Worm (Caenorhabditis elegans) whole organism, early embryonic: ENCODE results near the gene his-59.

Source experiments
- B0310.2 ChIP-seq: sonication (generic microtip); optimal IDR thresholded peaks from 2 replicates; lab custom pipeline; 2016; ENCODE audit warnings: mild to moderate bottlenecking, missing genetic modification characterization, missing compliant biosample characterization
- F13C5.2 ChIP-seq: sonication (generic microtip); optimal IDR thresholded peaks from 2 replicates; lab custom pipeline; 2017; ENCODE audit warnings: mild to moderate bottlenecking, missing genetic modification characterization, inconsistent platforms, missing compliant biosample characterization
- aly-1 ChIP-seq: sonication (generic microtip); optimal IDR thresholded peaks from 2 replicates; lab custom pipeline; 2016; ENCODE audit warnings: missing genetic modification characterization, missing compliant biosample characterization
- ama-1 ChIP-seq: fragments of 150-350 bp; optimal IDR thresholded peaks from 2 replicates; lab custom pipeline; 2014
- ets-7 ChIP-seq: sonication (generic microtip); optimal IDR thresholded peaks from 2 replicates; lab custom pipeline; 2016; ENCODE audit warnings: missing genotype, missing genetic modification characterization, missing compliant biosample characterization
- flt-1 ChIP-seq: fragments of 200-800 bp; sonication (Bioruptor generic); IDR thresholded peaks from 2 replicates; pipeline ENCODE4 v1.3.6; 2022; ENCODE audit warnings: missing genetic modification characterization, missing compliant biosample characterization
- hmbx-1 ChIP-seq: sonication (generic microtip); optimal IDR thresholded peaks from 2 replicates; lab custom pipeline; 2016; ENCODE audit warnings: mild to moderate bottlenecking, missing genetic modification characterization, missing compliant biosample characterization
- hmg-4 ChIP-seq: fragments of 200-800 bp; sonication (Bioruptor generic); optimal IDR thresholded peaks from 2 replicates; lab custom pipeline; 2018; ENCODE audit warnings: mild to moderate bottlenecking, missing genetic modification characterization, missing compliant biosample characterization
- hnd-1 ChIP-seq: sonication (generic microtip); optimal IDR thresholded peaks from 2 replicates; lab custom pipeline; 2016; ENCODE audit warnings: missing genetic modification characterization, missing compliant biosample characterization
- pes-1 ChIP-seq: fragments of 200-800 bp; sonication (Bioruptor generic); IDR thresholded peaks from 2 replicates; pipeline ENCODE4 v1.3.6; 2022; ENCODE audit warnings: missing genetic modification reagents, missing genetic modification characterization, missing compliant biosample characterization
- scrt-1 ChIP-seq: fragments of 200-800 bp; sonication (Bioruptor generic); IDR thresholded peaks from 2 replicates; pipeline ENCODE4 v1.3.6; 2022; ENCODE audit warnings: missing genetic modification characterization, missing compliant biosample characterization
- sea-1 ChIP-seq: fragments of 200-800 bp; sonication (Bioruptor generic); conservative IDR thresholded peaks from 2 replicates; pipeline ENCODE4 v1.3.6; 2022; ENCODE audit warnings: missing genetic modification characterization, missing compliant biosample characterization
- tra-4 ChIP-seq: sonication (generic microtip); optimal IDR thresholded peaks from 2 replicates; lab custom pipeline; 2017; ENCODE audit warnings: missing genetic modification characterization, missing compliant biosample characterization

ce11 chrIV:7477697-7478096, 10.4 kb upstream of the his-59 start:
- no peak for TF ChIP-seq hmbx-1 (tag; lab: Kevin White, UChicago)
- TF ChIP-seq hmg-4: no peak
- TF ChIP-seq ama-1: no peak
- TF ChIP-seq ets-7 (tag; lab: Kevin White, UChicago): no peak
- no peak for TF ChIP-seq F13C5.2 (tag; lab: Kevin White, UChicago)
- no peak for TF ChIP-seq sea-1 (GFP tag; lab: Robert Waterston, UW)
- TF ChIP-seq aly-1 (tag; lab: Kevin White, UChicago): no peak
- TF ChIP-seq flt-1: no peak
- no peak for TF ChIP-seq pes-1
- no peak for TF ChIP-seq scrt-1 (GFP tag; lab: Robert Waterston, UW)
- TF ChIP-seq tra-4 (tag; lab: Kevin White, UChicago): no peak
- TF ChIP-seq B0310.2: no peak
- no peak for TF ChIP-seq hnd-1 (tag; lab: Kevin White, UChicago)
